Fruit fly (Drosophila melanogaster): Measurements from ENCODE around the gene CG32485.

The CG32485 gene

DNA sequence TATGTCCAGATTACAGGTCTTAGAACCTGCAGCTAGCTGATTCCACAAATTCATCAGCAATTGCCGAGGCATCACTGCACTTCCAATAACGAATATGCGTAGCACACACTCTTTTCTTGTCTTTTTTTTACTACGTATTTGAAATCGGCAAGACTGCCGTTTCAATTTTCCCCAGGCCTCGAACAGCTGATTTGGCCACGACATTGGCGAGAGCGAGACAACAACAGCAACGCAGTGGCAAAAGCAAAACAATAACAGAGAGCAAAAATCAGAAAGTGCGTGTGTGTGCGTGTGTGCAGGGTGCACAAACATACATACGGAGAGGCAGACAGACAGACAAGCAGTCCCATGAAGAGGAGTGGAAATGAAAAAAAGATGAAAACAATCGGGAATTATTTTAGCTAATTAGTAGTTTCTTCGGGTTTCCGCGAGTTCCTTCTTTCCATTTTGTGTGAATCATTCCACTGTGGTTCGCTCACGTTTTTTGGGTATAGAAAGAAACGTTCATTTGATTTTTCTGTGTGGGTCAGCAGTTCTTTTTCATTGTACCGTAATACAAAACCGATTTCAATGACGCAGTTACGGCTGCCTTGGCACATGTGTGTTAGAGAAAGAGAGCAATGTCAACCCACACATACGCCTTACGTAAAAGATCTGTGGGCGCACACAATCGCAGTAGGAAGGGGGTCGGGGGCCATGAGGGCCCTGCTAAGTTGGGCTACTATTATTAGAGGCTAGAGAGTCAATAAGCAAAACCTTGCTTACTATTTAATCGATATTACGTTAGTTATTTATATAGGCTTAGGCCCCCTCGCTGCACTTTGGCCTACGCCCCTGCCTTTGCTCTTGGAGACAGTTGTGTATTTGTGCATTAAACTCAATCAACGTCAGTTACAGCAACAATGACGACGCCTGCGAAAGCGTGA lies 10.2 kb downstream of the CG32485 start (continued):
- TF ChIP-seq CG2889 (GFP tag; IDR thresholded peaks at IDR 0.05): peak; percentile 99
- TF ChIP-seq Stat92E (GFP tag; optimal IDR thresholded peaks at IDR 0.05): no peak
- TF ChIP-seq pita (GFP tag; optimal IDR thresholded peaks at IDR 0.05): no peak
- TF ChIP-seq gsb-n (tag; optimal IDR thresholded peaks at IDR 0.05): peak; percentile 93
- TF ChIP-seq hb (GFP tag; IDR thresholded peaks at IDR 0.05; ENCODE audit: partially characterized antibody): no peak
- TF ChIP-seq CG13775 (GFP tag; optimal IDR thresholded peaks at IDR 0.05): peak; percentile 98
- TF ChIP-seq Fer1 (GFP tag; optimal IDR thresholded peaks at IDR 0.05): peak; percentile 98
- peak; percentile 89 for TF ChIP-seq cg (GFP tag; optimal IDR thresholded peaks at IDR 0.05)
- TF ChIP-seq CG13287 (GFP tag; IDR thresholded peaks at IDR 0.05; ENCODE audit: partially characterized antibody): no peak; the same call in 1 of the 2 replicates
- TF ChIP-seq Nf-YA (GFP tag; IDR thresholded peaks at IDR 0.05): peak; percentile 99
- TF ChIP-seq luna (GFP tag; optimal IDR thresholded peaks at IDR 0.05): peak; percentile 97
- TF ChIP-seq Blimp-1 (GFP tag; optimal IDR thresholded peaks at IDR 0.05): peak; percentile 95
- peak; percentile 97 for TF ChIP-seq CG9876 (GFP tag; optimal IDR thresholded peaks at IDR 0.05)
- peak; percentile 98 for TF ChIP-seq Meics (GFP tag; optimal IDR thresholded peaks at IDR 0.05)
- peak; percentile 99 for TF ChIP-seq CG2199 (GFP tag; IDR thresholded peaks at IDR 0.05)
- TF ChIP-seq CG1602 (GFP tag; optimal IDR thresholded peaks at IDR 0.05): peak; percentile 98
- no peak for TF ChIP-seq hth (optimal IDR thresholded peaks at IDR 0.05)
- peak; percentile 97 for TF ChIP-seq btn (GFP tag; optimal IDR thresholded peaks at IDR 0.05)
- TF ChIP-seq mld (GFP tag; IDR thresholded peaks at IDR 0.05; ENCODE audit: partially characterized antibody): no peak
- peak; percentile 98 for TF ChIP-seq dimm (GFP tag; IDR thresholded peaks at IDR 0.05)
- TF ChIP-seq CG10979 (tag; optimal IDR thresholded peaks at IDR 0.05): peak; percentile 95
- peak; percentile 93 for TF ChIP-seq sima (GFP tag; optimal IDR thresholded peaks at IDR 0.05)
- TF ChIP-seq Myb (GFP tag; optimal IDR thresholded peaks at IDR 0.05): peak; percentile 93
- peak; percentile 99 for TF ChIP-seq CG4730 (GFP tag; IDR thresholded peaks at IDR 0.05)
- TF ChIP-seq CG7839 (tag; optimal IDR thresholded peaks at IDR 0.05): peak; percentile 98
- peak; percentile 97 for TF ChIP-seq nau (GFP tag; optimal IDR thresholded peaks at IDR 0.05)
- TF ChIP-seq sc (optimal IDR thresholded peaks at IDR 0.05): no peak
- TF ChIP-seq sc (GFP tag; optimal IDR thresholded peaks at IDR 0.05): peak; percentile 97
- peak; percentile 97 for TF ChIP-seq CG1024 (GFP tag; IDR thresholded peaks at IDR 0.05)
- peak; percentile 98 for TF ChIP-seq Mes4 (GFP tag; optimal IDR thresholded peaks at IDR 0.05)
- peak; percentile 94 for TF ChIP-seq fd64A (GFP tag; optimal IDR thresholded peaks at IDR 0.05)
- TF ChIP-seq Ada2b (GFP tag; IDR thresholded peaks at IDR 0.05): peak; percentile 99
- TF ChIP-seq CG3847 (GFP tag; IDR thresholded peaks at IDR 0.05): peak; percentile 99
- TF ChIP-seq Dip2 (GFP tag; IDR thresholded peaks at IDR 0.05): peak; percentile 76
- no peak for TF ChIP-seq pros (GFP tag; optimal IDR thresholded peaks at IDR 0.05)
- peak; percentile 98 for TF ChIP-seq gsb (GFP tag; IDR thresholded peaks at IDR 0.05)
- TF ChIP-seq tgo (GFP tag; IDR thresholded peaks at IDR 0.05): peak; percentile 99
- TF ChIP-seq emc (GFP tag; optimal IDR thresholded peaks at IDR 0.05): peak; percentile 97
- peak; percentile 99 for TF ChIP-seq CG7372 (GFP tag; IDR thresholded peaks at IDR 0.05)
- TF ChIP-seq slp2 (GFP tag; optimal IDR thresholded peaks at IDR 0.05): peak; percentile 97
- no peak; the same call in 1 of the 2 replicates for TF ChIP-seq Scr (GFP tag; IDR thresholded peaks at IDR 0.05; ENCODE audit: partially characterized antibody)
- peak; percentile 100 for TF ChIP-seq Gug (GFP tag; IDR thresholded peaks at IDR 0.05)
- peak; percentile 97 for TF ChIP-seq Asciz (GFP tag; optimal IDR thresholded peaks at IDR 0.05)
- TF ChIP-seq ara (GFP tag; IDR thresholded peaks at IDR 0.05): peak; percentile 99
- peak; percentile 97 for TF ChIP-seq fd3F (GFP tag; optimal IDR thresholded peaks at IDR 0.05)
- TF ChIP-seq Oli (tag; optimal IDR thresholded peaks at IDR 0.05): peak; percentile 98
- TF ChIP-seq MESR4 (GFP tag; optimal IDR thresholded peaks at IDR 0.05): peak; percentile 66
- peak; percentile 99 for TF ChIP-seq CG30403 (GFP tag; optimal IDR thresholded peaks at IDR 0.05)
- TF ChIP-seq CG12236 (GFP tag; optimal IDR thresholded peaks at IDR 0.05): peak; percentile 98

All from whole organism, embryonic.